Fruit fly (Drosophila melanogaster) whole organism, embryonic: Measurements from ENCODE around the gene IA-2.

Experiments used
- Atf6 ChIP-seq: fragments of 200-800 bp; sonication (Bioruptor generic); IDR thresholded peaks from 2 replicates; pipeline ENCODE4 v1.3.6; 2022; ENCODE audit warnings: missing biosample characterization, missing genetic modification characterization
- BEAF-32 ChIP-seq: fragments of 200-800 bp; sonication (Bioruptor generic); optimal IDR thresholded peaks from 3 replicates; lab custom pipeline; 2017; ENCODE audit warnings: missing biosample characterization, missing genetic modification characterization, mild to moderate bottlenecking, moderate library complexity, missing genetic modification reagents
- CG10959 ChIP-seq: fragments of 200-800 bp; sonication (Bioruptor generic); IDR thresholded peaks from 2 replicates; pipeline ENCODE4 v1.3.6; 2022; ENCODE audit warnings: missing biosample characterization, missing genetic modification characterization
- CG11723 ChIP-seq: fragments of 200-800 bp; sonication (Bioruptor generic); optimal IDR thresholded peaks from 2 replicates; lab custom pipeline; 2017; ENCODE audit warnings: missing biosample characterization, mild to moderate bottlenecking, missing genetic modification characterization
- CG12744 ChIP-seq: fragments of 200-800 bp; sonication (Bioruptor generic); optimal IDR thresholded peaks from 2 replicates; lab custom pipeline; 2016; ENCODE audit warnings: missing biosample characterization, missing genetic modification characterization
- CG13894 ChIP-seq: fragments of 200-800 bp; sonication (Bioruptor generic); optimal IDR thresholded peaks from 3 replicates; lab custom pipeline; 2018; ENCODE audit warnings: missing biosample characterization, mild to moderate bottlenecking, missing genetic modification characterization, moderate library complexity
- CG14050 ChIP-seq: fragments of 200-800 bp; sonication (Bioruptor generic); IDR thresholded peaks from 3 replicates; pipeline ENCODE4 v1.3.6; 2022; ENCODE audit warnings: missing biosample characterization, missing genetic modification characterization
- CG15011 ChIP-seq: fragments of 200-800 bp; sonication (Bioruptor generic); optimal IDR thresholded peaks from 3 replicates; lab custom pipeline; 2018; ENCODE audit warnings: missing biosample characterization, mild to moderate bottlenecking, missing genetic modification characterization
- CG15514 ChIP-seq: fragments of 200-800 bp; sonication (Bioruptor generic); optimal IDR thresholded peaks from 3 replicates; lab custom pipeline; 2017; ENCODE audit warnings: missing biosample characterization, missing genetic modification characterization, mild to moderate bottlenecking, moderate library complexity, missing genetic modification reagents
- CG17612 ChIP-seq: fragments of 200-800 bp; sonication (Bioruptor generic); IDR thresholded peaks from 2 replicates; pipeline ENCODE4 v1.3.6; 2022; ENCODE audit warnings: missing biosample characterization, missing genetic modification characterization
- CG30020 ChIP-seq: fragments of 200-800 bp; optimal IDR thresholded peaks from 2 replicates; lab custom pipeline; 2019; ENCODE audit warnings: missing biosample characterization, mild to moderate bottlenecking, missing genetic modification characterization, moderate library complexity
- CG3065 ChIP-seq: fragments of 200-800 bp; sonication (Bioruptor generic); optimal IDR thresholded peaks from 2 replicates; lab custom pipeline; 2016; ENCODE audit warnings: missing biosample characterization, missing genetic modification characterization
- CG32772 ChIP-seq: fragments of 200-800 bp; sonication (Bioruptor generic); IDR thresholded peaks from 2 replicates; pipeline ENCODE4 v1.3.6; 2022; ENCODE audit warnings: missing biosample characterization, missing genetic modification characterization
- CG4404 ChIP-seq: fragments of 200-800 bp; sonication (Bioruptor generic); IDR thresholded peaks from 2 replicates; pipeline ENCODE4 v1.3.6; 2022; ENCODE audit warnings: missing biosample characterization, missing genetic modification characterization
- CG4820 ChIP-seq: fragments of 200-800 bp; sonication (Bioruptor generic); optimal IDR thresholded peaks from 3 replicates; lab custom pipeline; 2016; ENCODE audit warnings: missing biosample characterization, missing genetic modification characterization
- CG6683 ChIP-seq: fragments of 200-800 bp; sonication (Bioruptor generic); optimal IDR thresholded peaks from 2 replicates; lab custom pipeline; 2017; ENCODE audit warnings: missing biosample characterization, mild to moderate bottlenecking, missing genetic modification characterization, missing genetic modification reagents
- CG6854 ChIP-seq: fragments of 200-800 bp; sonication (Bioruptor generic); optimal IDR thresholded peaks from 3 replicates; lab custom pipeline; 2017; ENCODE audit warnings: missing biosample characterization, mild to moderate bottlenecking, missing genetic modification characterization
- CG8765 ChIP-seq: fragments of 200-800 bp; sonication (Bioruptor generic); IDR thresholded peaks from 2 replicates; pipeline ENCODE4 v1.3.6; 2022; ENCODE audit warnings: missing biosample characterization, missing genetic modification characterization
- CHES-1-like ChIP-seq: fragments of 200-800 bp; sonication (Bioruptor generic); optimal IDR thresholded peaks from 2 replicates; lab custom pipeline; 2016; ENCODE audit warnings: missing biosample characterization, missing genetic modification characterization
- D19B ChIP-seq: fragments of 200-800 bp; sonication (Bioruptor generic); optimal IDR thresholded peaks from 2 replicates; lab custom pipeline; 2017; ENCODE audit warnings: missing biosample characterization, mild to moderate bottlenecking, missing genetic modification characterization
- E2f2 ChIP-seq: fragments of 200-800 bp; sonication (Bioruptor generic); IDR thresholded peaks from 2 replicates; pipeline ENCODE4 v1.3.6; 2022; ENCODE audit warnings: missing biosample characterization, missing genetic modification characterization
- Gsc ChIP-seq: fragments of 200-800 bp; sonication (Bioruptor generic); IDR thresholded peaks from 2 replicates; pipeline ENCODE4 v1.3.6; 2022; ENCODE audit warnings: missing biosample characterization, missing genetic modification characterization
- H2.0 ChIP-seq: fragments of 200-800 bp; sonication (Bioruptor generic); IDR thresholded peaks from 2 replicates; pipeline ENCODE4 v1.3.6; 2022; ENCODE audit warnings: missing biosample characterization, missing genetic modification characterization
- Hand ChIP-seq: fragments of 200-800 bp; sonication (Bioruptor generic); optimal IDR thresholded peaks from 2 replicates; lab custom pipeline; 2017; ENCODE audit warnings: mild to moderate bottlenecking, missing biosample characterization, missing genetic modification reagents, missing genetic modification characterization
- Jarid2 ChIP-seq: fragments of 200-800 bp; sonication (Bioruptor generic); optimal IDR thresholded peaks from 3 replicates; lab custom pipeline; 2017; ENCODE audit warnings: mild to moderate bottlenecking, missing biosample characterization, missing genetic modification reagents, missing genetic modification characterization
- Med ChIP-seq: fragments of 200-800 bp; sonication (Bioruptor generic); peaks from one replicate; lab custom pipeline; 2016; ENCODE audit warnings: missing biosample characterization, missing genetic modification characterization, mild to moderate bottlenecking, inconsistent platforms, moderate library complexity
- Neu2 ChIP-seq: fragments of 200-800 bp; sonication (Bioruptor generic); optimal IDR thresholded peaks from 3 replicates; lab custom pipeline; 2016; ENCODE audit warnings: missing biosample characterization, missing genetic modification characterization, borderline replicate concordance
- Optix ChIP-seq: fragments of 200-800 bp; sonication (Bioruptor generic); IDR thresholded peaks from 3 replicates; pipeline ENCODE4 v1.3.6; 2022; ENCODE audit warnings: missing biosample characterization, missing genetic modification characterization
- Ravus ChIP-seq: fragments of 200-800 bp; sonication (Bioruptor generic); IDR thresholded peaks from 2 replicates; pipeline ENCODE4 v1.3.6; 2022; ENCODE audit warnings: missing biosample characterization, missing genetic modification characterization
- Xrp1 ChIP-seq: fragments of 200-800 bp; sonication (Bioruptor generic); IDR thresholded peaks from 2 replicates; pipeline ENCODE4 v1.3.6; 2022; ENCODE audit warnings: missing biosample characterization, missing genetic modification characterization
- abd-A ChIP-seq: fragments of 200-800 bp; sonication (Bioruptor generic); optimal IDR thresholded peaks from 3 replicates; lab custom pipeline; 2019; ENCODE audit warnings: missing biosample characterization, mild to moderate bottlenecking, missing genetic modification characterization, moderate library complexity
- amos ChIP-seq: fragments of 200-800 bp; sonication (Bioruptor generic); IDR thresholded peaks from 2 replicates; pipeline ENCODE4 v1.3.6; 2022; ENCODE audit warnings: missing biosample characterization, missing genetic modification characterization; ENCODE audit not compliant: partially characterized antibody
- bsh ChIP-seq, 2 experiments: fragments of 200-800 bp; sonication (Bioruptor generic); optimal IDR thresholded peaks; 2 replicates each; lab custom pipeline; 2017 to 2018; ENCODE audit warnings: mild to moderate bottlenecking in 2 of 2, missing biosample characterization in 2 of 2, missing genetic modification characterization in 2 of 2, moderate library complexity in 1 of 2
- btn ChIP-seq: fragments of 200-800 bp; sonication (Bioruptor generic); optimal IDR thresholded peaks from 2 replicates; lab custom pipeline; 2016; ENCODE audit warnings: missing biosample characterization, missing genetic modification characterization
- chif ChIP-seq, 2 experiments: fragments of 200-800 bp; sonication (Bioruptor generic); optimal IDR thresholded peaks; 3 replicates each; lab custom pipeline; 2016; ENCODE audit warnings: missing biosample characterization in 2 of 2, missing genetic modification characterization in 2 of 2
- ems ChIP-seq: fragments of 200-800 bp; sonication (Bioruptor generic); optimal IDR thresholded peaks from 3 replicates; lab custom pipeline; 2016; ENCODE audit warnings: missing biosample characterization, missing genetic modification characterization
- fd96Cb ChIP-seq: fragments of 200-800 bp; sonication (Bioruptor generic); optimal IDR thresholded peaks from 2 replicates; lab custom pipeline; 2018; ENCODE audit warnings: missing biosample characterization, mild to moderate bottlenecking, missing genetic modification characterization, moderate library complexity
- gem ChIP-seq: fragments of 200-800 bp; sonication (Bioruptor generic); optimal IDR thresholded peaks from 2 replicates; lab custom pipeline; 2019; ENCODE audit warnings: missing biosample characterization, mild to moderate bottlenecking, missing genetic modification characterization, moderate library complexity
- ind ChIP-seq: fragments of 200-800 bp; sonication (Bioruptor generic); optimal IDR thresholded peaks from 3 replicates; lab custom pipeline; 2016; ENCODE audit warnings: missing biosample characterization, missing genetic modification characterization
- nom ChIP-seq: fragments of 200-800 bp; sonication (Bioruptor generic); optimal IDR thresholded peaks from 2 replicates; lab custom pipeline; 2017; ENCODE audit warnings: missing biosample characterization, missing genetic modification characterization, mild to moderate bottlenecking, moderate library complexity, missing genetic modification reagents
- pho ChIP-seq: fragments of 200-800 bp; sonication (Bioruptor generic); optimal IDR thresholded peaks from 2 replicates; lab custom pipeline; 2016; ENCODE audit warnings: missing biosample characterization, missing genetic modification characterization
- pita ChIP-seq: fragments of 200-800 bp; sonication (Bioruptor generic); optimal IDR thresholded peaks from 2 replicates; lab custom pipeline; 2017; ENCODE audit warnings: missing biosample characterization, mild to moderate bottlenecking, missing genetic modification characterization
- ro ChIP-seq: fragments of 200-800 bp; sonication (Bioruptor generic); IDR thresholded peaks from 2 replicates; pipeline ENCODE4 v1.3.6; 2022; ENCODE audit warnings: missing biosample characterization, missing genetic modification characterization
- sima ChIP-seq: fragments of 200-800 bp; sonication (Bioruptor generic); optimal IDR thresholded peaks from 2 replicates; lab custom pipeline; 2016; ENCODE audit warnings: missing biosample characterization, missing genetic modification characterization
- slbo ChIP-seq: fragments of 200-800 bp; sonication (Bioruptor generic); IDR thresholded peaks from 2 replicates; pipeline ENCODE4 v1.3.6; 2022; ENCODE audit warnings: missing biosample characterization, missing genetic modification characterization
- so ChIP-seq: fragments of 200-800 bp; sonication (Bioruptor generic); IDR thresholded peaks from 3 replicates; pipeline ENCODE4 v1.3.6; 2022; ENCODE audit warnings: missing biosample characterization, missing genetic modification characterization
- ssp ChIP-seq: fragments of 200-800 bp; sonication (Bioruptor generic); IDR thresholded peaks from 2 replicates; pipeline ENCODE4 v1.3.6; 2022; ENCODE audit warnings: missing biosample characterization, missing genetic modification characterization
- unpg ChIP-seq: fragments of 200-800 bp; sonication (Bioruptor generic); optimal IDR thresholded peaks from 3 replicates; lab custom pipeline; 2018; ENCODE audit warnings: missing biosample characterization, mild to moderate bottlenecking, missing genetic modification characterization, moderate library complexity
- vnd ChIP-seq: fragments of 200-800 bp; sonication (Bioruptor generic); IDR thresholded peaks from 3 replicates; pipeline ENCODE4 v1.3.6; 2022; ENCODE audit warnings: missing biosample characterization, missing genetic modification characterization; ENCODE audit not compliant: partially characterized antibody
- vvl ChIP-seq: fragments of 200-800 bp; sonication (Bioruptor generic); IDR thresholded peaks from 2 replicates; pipeline ENCODE4 v1.3.6; 2022; ENCODE audit warnings: missing biosample characterization, missing genetic modification characterization
- wor ChIP-seq: fragments of 200-800 bp; sonication (Bioruptor generic); IDR thresholded peaks from 2 replicates; pipeline ENCODE4 v1.3.6; 2022; ENCODE audit warnings: missing biosample characterization, missing genetic modification characterization

IA-2 gene

DNA sequence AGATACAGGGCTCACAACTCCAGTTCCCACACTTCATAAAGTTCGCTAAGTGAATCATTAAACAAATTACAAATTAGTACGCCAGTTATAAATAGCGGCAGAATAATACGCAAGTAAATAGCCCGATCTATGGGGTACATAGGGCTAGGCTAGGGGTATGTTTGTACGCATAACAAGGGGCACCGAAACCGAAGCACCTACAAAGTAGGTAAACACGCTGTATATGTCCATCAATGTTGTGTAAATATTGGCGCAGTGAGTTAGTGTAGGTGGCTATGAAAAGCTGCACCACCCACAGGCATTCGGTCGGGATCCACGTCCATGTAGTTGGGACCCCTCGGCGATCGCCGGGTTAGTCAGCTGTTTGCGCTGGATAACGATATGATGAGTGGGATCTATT, 24.3 kb upstream of the IA-2 start (continued):
- TF ChIP-seq bsh (GFP tag; optimal IDR thresholded peaks at IDR 0.05; lab: Kevin White, UChicago) = peak; percentile 30 to 95
- peak; percentile 87 for TF ChIP-seq CG15514 (GFP tag; lab: Kevin White, UChicago)
- peak; percentile 84 for TF ChIP-seq Optix (GFP tag; lab: Robert Waterston, UW)
- no peak for TF ChIP-seq amos
- TF ChIP-seq ems (GFP tag; lab: Kevin White, UChicago) = peak; percentile 89
- TF ChIP-seq CG3065 (GFP tag; lab: Kevin White, UChicago) = peak; percentile 93
- TF ChIP-seq Neu2 (GFP tag; lab: Kevin White, UChicago) = peak; percentile 54
- peak; percentile 99 for TF ChIP-seq Med (GFP tag; lab: Kevin White, UChicago)
- peak; percentile 7; the same call in 1 of the 2 replicates for TF ChIP-seq CG4404 (GFP tag; lab: Robert Waterston, UW)
- peak; percentile 84 for TF ChIP-seq Jarid2 (GFP tag; lab: Kevin White, UChicago)
- TF ChIP-seq CG6683 = peak; percentile 90
- TF ChIP-seq Gsc (GFP tag; lab: Robert Waterston, UW) = no peak
- peak; percentile 70 for TF ChIP-seq Hand (GFP tag; lab: Kevin White, UChicago)
- TF ChIP-seq CG6854 (GFP tag; lab: Kevin White, UChicago) = peak; percentile 88
- no peak for TF ChIP-seq BEAF-32 (GFP tag; lab: Kevin White, UChicago)
- TF ChIP-seq abd-A = peak; percentile 43
- peak; percentile 52 for TF ChIP-seq nom (GFP tag; lab: Kevin White, UChicago)
- TF ChIP-seq ind (GFP tag; lab: Kevin White, UChicago) = peak; percentile 67
- peak; percentile 91 for TF ChIP-seq Atf6
- peak; percentile 89 for TF ChIP-seq unpg (GFP tag; lab: Kevin White, UChicago)
- TF ChIP-seq E2f2 (GFP tag; lab: Robert Waterston, UW) = peak; percentile 74
- TF ChIP-seq CG13894 = peak; percentile 50
- peak; percentile 93 for TF ChIP-seq CG12744 (GFP tag; lab: Kevin White, UChicago)
- TF ChIP-seq chif (GFP tag; optimal IDR thresholded peaks at IDR 0.05; lab: Kevin White, UChicago) = peak; percentile 87 to 94
- TF ChIP-seq Xrp1 (GFP tag; lab: Robert Waterston, UW) = peak; percentile 97
- TF ChIP-seq ssp = peak; percentile 57
- TF ChIP-seq CHES-1-like (GFP tag; lab: Kevin White, UChicago) = peak; percentile 95
- peak; percentile 32; the same call in 1 of the 2 replicates for TF ChIP-seq Ravus
- peak; percentile 93 for TF ChIP-seq vvl (GFP tag; lab: Robert Waterston, UW)
- TF ChIP-seq CG15011 (GFP tag; lab: Kevin White, UChicago) = peak; percentile 92
- TF ChIP-seq CG10959 (GFP tag; lab: Robert Waterston, UW) = peak; percentile 81
- peak; percentile 70 for TF ChIP-seq H2.0 (GFP tag; lab: Robert Waterston, UW)
- peak; percentile 58; the same call in 1 of the 2 replicates for TF ChIP-seq wor (GFP tag; lab: Robert Waterston, UW)
- TF ChIP-seq CG11723 (GFP tag; lab: Kevin White, UChicago) = peak; percentile 95
- TF ChIP-seq CG32772 (GFP tag; lab: Robert Waterston, UW) = peak; percentile 75
- TF ChIP-seq CG30020 (tag; lab: Kevin White, UChicago) = peak; percentile 54
- TF ChIP-seq sima = peak; percentile 84
- TF ChIP-seq gem (tag; lab: Kevin White, UChicago) = peak; percentile 91
- peak; percentile 70 for TF ChIP-seq CG17612
- TF ChIP-seq CG4820 (GFP tag; lab: Kevin White, UChicago) = peak; percentile 84
- no peak for TF ChIP-seq vnd (GFP tag; lab: Robert Waterston, UW)
- peak; percentile 76 for TF ChIP-seq D19B (GFP tag; lab: Kevin White, UChicago)
- TF ChIP-seq CG8765 (GFP tag; lab: Robert Waterston, UW) = no peak
- TF ChIP-seq pho (GFP tag; lab: Kevin White, UChicago) = peak; percentile 93
- peak; percentile 88 for TF ChIP-seq btn (GFP tag; lab: Kevin White, UChicago)
- TF ChIP-seq so (GFP tag; lab: Robert Waterston, UW) = peak; percentile 93
- TF ChIP-seq ro (GFP tag; lab: Robert Waterston, UW) = peak; percentile 59
- TF ChIP-seq fd96Cb (tag; lab: Kevin White, UChicago) = peak; percentile 78
- peak; percentile 79 for TF ChIP-seq slbo (GFP tag; lab: Robert Waterston, UW)
- TF ChIP-seq CG14050 (GFP tag; lab: Robert Waterston, UW) = peak; percentile 85
- no peak for TF ChIP-seq pita (GFP tag; lab: Kevin White, UChicago)
